Fruit fly (Drosophila melanogaster) whole organism, embryonic: ENCODE data around the gene CG1640.

Source experiments
- Adf1 ChIP-seq: fragments of 200-800 bp; sonication (Bioruptor generic); IDR thresholded peaks from 2 replicates; pipeline ENCODE4 v1.3.6; 2022; ENCODE audit warnings: missing biosample characterization, missing genetic modification characterization
- C15 ChIP-seq: fragments of 200-800 bp; sonication (Bioruptor generic); IDR thresholded peaks from 3 replicates; pipeline ENCODE4 v1.3.6; 2022; ENCODE audit warnings: missing biosample characterization, missing genetic modification characterization
- CG10209 ChIP-seq: fragments of 200-800 bp; sonication (Bioruptor generic); optimal IDR thresholded peaks from 3 replicates; lab custom pipeline; 2017; ENCODE audit warnings: missing biosample characterization, mild to moderate bottlenecking, missing genetic modification characterization, missing genetic modification reagents
- CG10431 ChIP-seq: fragments of 200-800 bp; sonication (Bioruptor generic); optimal IDR thresholded peaks from 3 replicates; lab custom pipeline; 2018; ENCODE audit warnings: missing biosample characterization, mild to moderate bottlenecking, missing genetic modification characterization
- CG12155 ChIP-seq: fragments of 200-800 bp; sonication (Bioruptor generic); optimal IDR thresholded peaks from 3 replicates; lab custom pipeline; 2016; ENCODE audit warnings: missing biosample characterization, missing genetic modification characterization
- CG12659 ChIP-seq: fragments of 200-800 bp; sonication (Bioruptor generic); optimal IDR thresholded peaks from 3 replicates; lab custom pipeline; 2017; ENCODE audit warnings: mild to moderate bottlenecking, missing biosample characterization, missing genetic modification reagents, missing genetic modification characterization
- CG12942 ChIP-seq: fragments of 200-800 bp; sonication (Bioruptor generic); optimal IDR thresholded peaks from 3 replicates; lab custom pipeline; 2016; ENCODE audit warnings: missing biosample characterization, missing genetic modification characterization
- CG13123 ChIP-seq: fragments of 200-800 bp; sonication (Bioruptor generic); optimal IDR thresholded peaks from 2 replicates; lab custom pipeline; 2016; ENCODE audit warnings: missing biosample characterization, missing genetic modification characterization
- CG13287 ChIP-seq: fragments of 200-800 bp; sonication (Bioruptor generic); IDR thresholded peaks from 2 replicates; pipeline ENCODE4 v1.3.6; 2022; ENCODE audit warnings: missing biosample characterization, missing genetic modification characterization; ENCODE audit not compliant: partially characterized antibody
- CG1602 ChIP-seq: fragments of 200-800 bp; sonication (Bioruptor generic); optimal IDR thresholded peaks from 3 replicates; lab custom pipeline; 2016; ENCODE audit warnings: missing biosample characterization, missing genetic modification characterization
- CG1647 ChIP-seq: fragments of 200-800 bp; sonication (Bioruptor generic); optimal IDR thresholded peaks from 3 replicates; lab custom pipeline; 2016; ENCODE audit warnings: missing biosample characterization, missing genetic modification characterization
- CG16779 ChIP-seq: fragments of 200-800 bp; sonication (Bioruptor generic); IDR thresholded peaks from 2 replicates; pipeline ENCODE4 v1.3.6; 2022; ENCODE audit warnings: missing biosample characterization, missing genetic modification characterization
- CG17912 ChIP-seq: fragments of 200-800 bp; sonication (Bioruptor generic); optimal IDR thresholded peaks from 2 replicates; lab custom pipeline; 2018; ENCODE audit warnings: missing biosample characterization, mild to moderate bottlenecking, missing genetic modification characterization
- CG2199 ChIP-seq: fragments of 200-800 bp; sonication (Bioruptor generic); IDR thresholded peaks from 3 replicates; pipeline ENCODE4 v1.3.6; 2022; ENCODE audit warnings: missing biosample characterization, missing genetic modification characterization
- CG2712 ChIP-seq: fragments of 200-800 bp; optimal IDR thresholded peaks from 3 replicates; lab custom pipeline; 2019; ENCODE audit warnings: missing biosample characterization, mild to moderate bottlenecking, missing genetic modification characterization, moderate library complexity
- CG2889 ChIP-seq: fragments of 200-800 bp; sonication (Bioruptor generic); IDR thresholded peaks from 3 replicates; pipeline ENCODE4 v1.3.6; 2022; ENCODE audit warnings: missing biosample characterization, missing genetic modification characterization
- CG31224 ChIP-seq: fragments of 200-800 bp; sonication (Bioruptor generic); IDR thresholded peaks from 2 replicates; pipeline ENCODE4 v1.3.6; 2022; ENCODE audit warnings: missing biosample characterization, missing genetic modification characterization
- CG4360 ChIP-seq: fragments of 200-800 bp; sonication (Bioruptor generic); IDR thresholded peaks from 2 replicates; pipeline ENCODE4 v1.3.6; 2022; ENCODE audit warnings: missing biosample characterization, missing genetic modification characterization
- CG4730 ChIP-seq: fragments of 200-800 bp; sonication (Bioruptor generic); IDR thresholded peaks from 2 replicates; pipeline ENCODE4 v1.3.6; 2022; ENCODE audit warnings: missing biosample characterization, missing genetic modification characterization
- CG7357 ChIP-seq: fragments of 200-800 bp; sonication (Bioruptor generic); IDR thresholded peaks from 3 replicates; pipeline ENCODE4 v1.3.6; 2022; ENCODE audit warnings: missing biosample characterization, missing genetic modification characterization
- CG7745 ChIP-seq: fragments of 200-800 bp; sonication (Bioruptor generic); optimal IDR thresholded peaks from 2 replicates; lab custom pipeline; 2018; ENCODE audit warnings: missing biosample characterization, mild to moderate bottlenecking, missing genetic modification characterization, moderate library complexity
- CG9215 ChIP-seq: fragments of 200-800 bp; sonication (Bioruptor generic); IDR thresholded peaks from 2 replicates; pipeline ENCODE4 v1.3.6; 2022; ENCODE audit warnings: missing biosample characterization, missing genetic modification characterization
- CkIIα-i1 ChIP-seq: fragments of 200-800 bp; sonication (Bioruptor generic); IDR thresholded peaks from 2 replicates; pipeline ENCODE4 v1.3.6; 2022; ENCODE audit warnings: missing biosample characterization, missing genetic modification characterization
- Deaf1 ChIP-seq: fragments of 200-800 bp; optimal IDR thresholded peaks from 3 replicates; lab custom pipeline; 2019; ENCODE audit warnings: missing biosample characterization, mild to moderate bottlenecking, missing genetic modification characterization, moderate library complexity
- ERR ChIP-seq: fragments of 200-800 bp; sonication (Bioruptor generic); optimal IDR thresholded peaks from 2 replicates; lab custom pipeline; 2016; ENCODE audit warnings: missing biosample characterization, missing genetic modification characterization
- Hr51 ChIP-seq, 2 experiments: fragments of 200-800 bp; sonication (Bioruptor generic); optimal IDR thresholded peaks; 2 replicates in 1 of 2; 3 replicates in 1 of 2; lab custom pipeline; 2016 to 2018; ENCODE audit warnings: missing biosample characterization in 2 of 2, missing genetic modification characterization in 2 of 2, mild to moderate bottlenecking in 1 of 2, moderate library complexity in 1 of 2
- Hr78 ChIP-seq, 2 experiments: fragments of 200-800 bp in 1 of 2; fragments of >200 bp in 1 of 2; sonication (Bioruptor generic) in 1 of 2; optimal IDR thresholded peaks; 2 replicates each; lab custom pipeline; 2017 to 2019; ENCODE audit warnings: missing biosample characterization in 2 of 2, missing genetic modification characterization in 2 of 2, mild to moderate bottlenecking in 1 of 2, moderate library complexity in 1 of 2
- Med ChIP-seq: fragments of 200-800 bp; sonication (Bioruptor generic); peaks from one replicate; lab custom pipeline; 2016; ENCODE audit warnings: missing biosample characterization, missing genetic modification characterization, mild to moderate bottlenecking, inconsistent platforms, moderate library complexity
- NC2α ChIP-seq: fragments of 200-800 bp; sonication (Bioruptor generic); optimal IDR thresholded peaks from 2 replicates; lab custom pipeline; 2016; ENCODE audit warnings: missing biosample characterization, missing genetic modification characterization
- Nf-YB ChIP-seq: fragments of 200-800 bp; sonication (Bioruptor generic); optimal IDR thresholded peaks from 3 replicates; lab custom pipeline; 2019; ENCODE audit warnings: missing biosample characterization, mild to moderate bottlenecking, missing genetic modification characterization, moderate library complexity
- Pdp1 ChIP-seq, 2 experiments: fragments of 200-800 bp; sonication (Bioruptor generic); optimal IDR thresholded peaks; 3 replicates each; lab custom pipeline; 2016; ENCODE audit warnings: missing biosample characterization in 2 of 2, missing genetic modification characterization in 2 of 2, mild to moderate bottlenecking in 1 of 2, moderate library complexity in 1 of 2
- Sry-β ChIP-seq: fragments of 200-800 bp; sonication (Bioruptor generic); optimal IDR thresholded peaks from 2 replicates; lab custom pipeline; 2018; ENCODE audit warnings: missing biosample characterization, mild to moderate bottlenecking, missing genetic modification characterization, moderate library complexity
- Stat92E ChIP-seq, 3 experiments: fragments of >200 bp in 2 of 3; fragments of 200-800 bp in 1 of 3; sonication (Bioruptor generic) in 1 of 3; optimal IDR thresholded peaks; 2 replicates each; lab custom pipeline; 2017 to 2019; ENCODE audit warnings: missing biosample characterization in 3 of 3, missing genetic modification characterization in 3 of 3, mild to moderate bottlenecking in 1 of 3, moderate library complexity in 1 of 3
- bab2 ChIP-seq: fragments of 200-800 bp; sonication (Bioruptor generic); optimal IDR thresholded peaks from 2 replicates; lab custom pipeline; 2016; ENCODE audit warnings: missing biosample characterization, missing genetic modification characterization
- bowl ChIP-seq: fragments of 200-800 bp; sonication (Bioruptor generic); IDR thresholded peaks from 2 replicates; pipeline ENCODE4 v1.3.6; 2022; ENCODE audit warnings: missing biosample characterization, missing genetic modification characterization
- eve ChIP-seq, 2 experiments: fragments of >200 bp; optimal IDR thresholded peaks; 2 replicates each; lab custom pipeline; 2017; ENCODE audit warnings: missing biosample characterization in 2 of 2, missing genetic modification characterization in 2 of 2
- exex ChIP-seq: fragments of 200-800 bp; sonication (Bioruptor generic); optimal IDR thresholded peaks from 4 replicates; lab custom pipeline; 2018; ENCODE audit warnings: missing biosample characterization, mild to moderate bottlenecking, missing genetic modification characterization, moderate library complexity
- gcm2 ChIP-seq: fragments of 200-800 bp; sonication (Bioruptor generic); optimal IDR thresholded peaks from 2 replicates; lab custom pipeline; 2016; ENCODE audit warnings: missing biosample characterization, missing genetic modification characterization
- gt ChIP-seq: fragments of 200-800 bp; sonication (Bioruptor generic); IDR thresholded peaks from 2 replicates; pipeline ENCODE4 v1.3.6; 2022; ENCODE audit warnings: missing biosample characterization, missing genetic modification characterization
- her ChIP-seq: fragments of 200-800 bp; sonication (Bioruptor generic); optimal IDR thresholded peaks from 2 replicates; lab custom pipeline; 2016; ENCODE audit warnings: missing biosample characterization, missing genetic modification characterization
- klu ChIP-seq: fragments of 200-800 bp; sonication (Bioruptor generic); IDR thresholded peaks from 2 replicates; pipeline ENCODE4 v1.3.6; 2022; ENCODE audit warnings: missing biosample characterization, missing genetic modification characterization
- lab ChIP-seq: fragments of 200-800 bp; sonication (Bioruptor generic); optimal IDR thresholded peaks from 3 replicates; lab custom pipeline; 2017; ENCODE audit warnings: missing biosample characterization, missing genetic modification characterization, mild to moderate bottlenecking, moderate library complexity, missing genetic modification reagents
- lilli ChIP-seq: fragments of 200-800 bp; sonication (Bioruptor generic); optimal IDR thresholded peaks from 3 replicates; lab custom pipeline; 2016; ENCODE audit warnings: missing biosample characterization, missing genetic modification characterization
- mld ChIP-seq: fragments of 200-800 bp; sonication (Bioruptor generic); IDR thresholded peaks from 3 replicates; pipeline ENCODE4 v1.3.6; 2022; ENCODE audit warnings: missing biosample characterization, missing genetic modification characterization; ENCODE audit not compliant: partially characterized antibody
- nom ChIP-seq: fragments of 200-800 bp; sonication (Bioruptor generic); optimal IDR thresholded peaks from 2 replicates; lab custom pipeline; 2017; ENCODE audit warnings: missing biosample characterization, missing genetic modification characterization, mild to moderate bottlenecking, moderate library complexity, missing genetic modification reagents
- psq ChIP-seq: fragments of 200-800 bp; sonication (Bioruptor generic); optimal IDR thresholded peaks from 2 replicates; lab custom pipeline; 2017; ENCODE audit warnings: missing biosample characterization, missing genetic modification characterization
- row ChIP-seq: fragments of 200-800 bp; sonication (Bioruptor generic); IDR thresholded peaks from 3 replicates; pipeline ENCODE4 v1.3.6; 2022; ENCODE audit warnings: missing biosample characterization, missing genetic modification characterization
- sd ChIP-seq: fragments of 200-800 bp; sonication (Bioruptor generic); optimal IDR thresholded peaks from 3 replicates; lab custom pipeline; 2018; ENCODE audit warnings: missing biosample characterization, mild to moderate bottlenecking, missing genetic modification characterization, moderate library complexity
- sima ChIP-seq: fragments of 200-800 bp; sonication (Bioruptor generic); optimal IDR thresholded peaks from 2 replicates; lab custom pipeline; 2016; ENCODE audit warnings: missing biosample characterization, missing genetic modification characterization
- trh ChIP-seq: fragments of 200-800 bp; sonication (Bioruptor generic); optimal IDR thresholded peaks from 2 replicates; lab custom pipeline; 2016; ENCODE audit warnings: missing biosample characterization, missing genetic modification characterization

CG1640 gene

dm6 chrX:13329572-13330046, 40.8 kb upstream of the CG1640 start, which contains the start of gene Prx2 (continued):
- TF ChIP-seq Sry-β (no peak), her (GFP tag; lab: Kevin White, UChicago) (no peak), lilli (GFP tag; lab: Kevin White, UChicago) (peak; percentile 7), Pdp1 (GFP tag; optimal IDR thresholded peaks at IDR 0.05; lab: Kevin White, UChicago) (peak in 1 of 2 experiments; percentile 9), CkIIα-i1 (GFP tag; lab: Robert Waterston, UW) (no peak), Adf1 (GFP tag; lab: Robert Waterston, UW) (peak; percentile 33; the same call in 1 of the 2 replicates), CG17912 (GFP tag; lab: Kevin White, UChicago) (no peak), CG12942 (GFP tag; lab: Kevin White, UChicago) (no peak), CG1647 (no peak), CG2889 (GFP tag; lab: Robert Waterston, UW) (no peak), nom (peak; percentile 73), Stat92E (GFP tag; optimal IDR thresholded peaks at IDR 0.05; lab: Kevin White, UChicago) (no peak), CG13287 (GFP tag; lab: Robert Waterston, UW) (peak; percentile 84), sima (no peak), CG9215 (GFP tag; lab: Robert Waterston, UW) (0 out of 2 replicates have a peak, but pooled peaks have one; percentile 7), Hr51 (GFP tag; optimal IDR thresholded peaks at IDR 0.05; lab: Kevin White, UChicago) (no peak), CG4730 (GFP tag; lab: Robert Waterston, UW) (0 out of 2 replicates have a peak, but pooled peaks have one; percentile 9), exex (peak; percentile 21), gcm2 (GFP tag; lab: Kevin White, UChicago) (no peak), trh (no peak), CG10431 (GFP tag; lab: Kevin White, UChicago) (no peak), CG2199 (GFP tag; lab: Robert Waterston, UW) (no peak), Deaf1 (peak; percentile 82), CG31224 (no peak), CG4360 (no peak), Med (GFP tag; lab: Kevin White, UChicago) (peak; percentile 72), NC2α (GFP tag; lab: Kevin White, UChicago) (no peak), C15 (GFP tag; lab: Robert Waterston, UW) (no peak), CG7745 (no peak), CG12659 (peak; percentile 44), bab2 (GFP tag; lab: Kevin White, UChicago) (no peak), bowl (GFP tag; lab: Robert Waterston, UW) (no peak), lab (GFP tag; lab: Kevin White, UChicago) (peak; percentile 38), psq (GFP tag; lab: Kevin White, UChicago) (no peak), gt (GFP tag; lab: Robert Waterston, UW) (no peak), CG7357 (GFP tag; lab: Robert Waterston, UW) (no peak), CG16779 (GFP tag; lab: Robert Waterston, UW) (no peak), row (peak; percentile 35; the same call in 1 of the 3 replicates), CG10209 (GFP tag; lab: Kevin White, UChicago) (no peak), CG1602 (GFP tag; lab: Kevin White, UChicago) (no peak), mld (peak; percentile 64; the same call in 2 of the 3 replicates), CG2712 (tag; lab: Kevin White, UChicago) (peak; percentile 7), ERR (GFP tag; lab: Kevin White, UChicago) (no peak), CG12155 (GFP tag; lab: Kevin White, UChicago) (peak; percentile 25), eve (GFP tag; optimal IDR thresholded peaks at IDR 0.05; lab: Kevin White, UChicago) (no peak), klu (GFP tag; lab: Robert Waterston, UW) (0 out of 2 replicates have a peak, but pooled peaks have one; percentile 23), CG13123 (GFP tag; lab: Kevin White, UChicago) (no peak), sd (tag; lab: Kevin White, UChicago) (no peak), Nf-YB (no peak), Hr78 (GFP tag; optimal IDR thresholded peaks at IDR 0.05; lab: Kevin White, UChicago) (no peak)
